Worm (Caenorhabditis elegans): Measurements from ENCODE around the gene C05D9.3.
A peak's percentile ranks its signal among the peaks of the same experiment; 100 is the strongest.

Gene C05D9.3

DNA sequence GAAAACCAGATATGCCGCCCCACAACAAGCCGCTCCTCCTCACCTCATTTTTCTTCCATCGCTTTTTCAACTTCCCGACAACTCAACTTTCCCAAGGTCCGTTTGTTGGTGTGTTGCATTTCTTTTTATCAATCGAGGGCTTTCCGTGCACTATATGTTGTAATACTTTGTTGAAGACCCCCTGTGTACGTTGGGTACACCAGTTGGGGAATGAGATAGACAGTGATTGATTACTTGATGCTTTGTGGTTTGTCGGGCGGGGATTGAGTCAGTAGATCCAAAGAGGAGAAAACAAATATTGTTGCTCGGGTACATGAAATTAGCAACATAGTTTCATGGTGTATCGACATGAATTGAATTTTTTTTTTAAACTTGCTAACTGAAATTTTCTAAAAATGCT is 2.8 kb upstream of the C05D9.3 start:
- peak; percentile 74 for TF ChIP-seq lin-39 (tag; optimal IDR thresholded peaks at IDR 0.05)
- TF ChIP-seq rnt-1 (tag; optimal IDR thresholded peaks at IDR 0.05), result peak; percentile 94
- TF ChIP-seq snu-23 (GFP tag; optimal IDR thresholded peaks at IDR 0.05), result peak; percentile 7
- no peak for TF ChIP-seq efl-1 (optimal IDR thresholded peaks at IDR 0.05)
- TF ChIP-seq efl-1 (GFP tag; optimal IDR thresholded peaks at IDR 0.05 in 1 of 2), result peak in 1 of 2 experiments; percentile 61
- peak; percentile 44 for TF ChIP-seq nhr-71 (tag; optimal IDR thresholded peaks at IDR 0.05)
- TF ChIP-seq ceh-8 (GFP tag; optimal IDR thresholded peaks at IDR 0.05), result no peak
- peak in 1 of 2 experiments; percentile 11 for TF ChIP-seq lsy-2 (tag; optimal IDR thresholded peaks at IDR 0.05)
- TF ChIP-seq Y116A8C.19 (tag; optimal IDR thresholded peaks at IDR 0.05; ENCODE audit: borderline replicate concordance), result no peak
- TF ChIP-seq lin-14 (GFP tag; optimal IDR thresholded peaks at IDR 0.05), result peak; percentile 71
- TF ChIP-seq jun-1 (tag; optimal IDR thresholded peaks at IDR 0.05), result no peak
- TF ChIP-seq aly-2 (tag; optimal IDR thresholded peaks at IDR 0.05), result no peak
- TF ChIP-seq hpl-2 (GFP tag; optimal IDR thresholded peaks at IDR 0.05), result no peak
- no peak for TF ChIP-seq swsn-7 (tag; optimal IDR thresholded peaks at IDR 0.05)
- TF ChIP-seq sup-37 (GFP tag; optimal IDR thresholded peaks at IDR 0.05), result no peak
- TF ChIP-seq ets-5 (GFP tag; IDR thresholded peaks at IDR 0.05), result no peak
- no peak for TF ChIP-seq mab-9 (GFP tag; IDR thresholded peaks at IDR 0.05)
- TF ChIP-seq unc-130 (tag; optimal IDR thresholded peaks at IDR 0.05), result peak; percentile 24
- TF ChIP-seq elt-2 (tag; optimal IDR thresholded peaks at IDR 0.05), result no peak

DNA sequence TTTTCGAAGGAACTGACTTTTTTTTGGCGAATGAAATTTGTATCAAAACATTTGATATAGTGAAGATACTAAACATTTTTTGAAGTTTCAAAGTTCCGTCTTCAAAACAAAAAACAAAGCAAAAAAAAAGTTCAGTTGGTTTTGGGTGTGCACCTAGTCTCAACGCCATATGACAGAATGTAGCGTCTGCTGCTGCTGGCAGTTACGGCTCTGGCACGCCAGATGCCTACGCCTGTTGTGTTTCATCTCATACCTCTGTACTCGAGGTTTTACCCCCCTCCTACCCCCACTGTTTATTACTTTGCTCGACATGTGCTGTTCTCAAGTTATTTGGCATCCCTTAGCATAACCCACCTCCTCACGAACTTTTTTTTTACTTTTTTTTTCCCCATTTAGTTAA is 980 bp upstream of the C05D9.3 start:
- TF ChIP-seq zag-1 (tag; optimal IDR thresholded peaks at IDR 0.05) (no peak), rnt-1 (tag; optimal IDR thresholded peaks at IDR 0.05) (peak; percentile 55), nhr-84 (tag; optimal IDR thresholded peaks at IDR 0.05) (no peak), lin-14 (GFP tag; optimal IDR thresholded peaks at IDR 0.05) (peak; percentile 51), dsc-1 (tag; optimal IDR thresholded peaks at IDR 0.05) (no peak), nhr-71 (tag; optimal IDR thresholded peaks at IDR 0.05) (peak; percentile 38)

DNA sequence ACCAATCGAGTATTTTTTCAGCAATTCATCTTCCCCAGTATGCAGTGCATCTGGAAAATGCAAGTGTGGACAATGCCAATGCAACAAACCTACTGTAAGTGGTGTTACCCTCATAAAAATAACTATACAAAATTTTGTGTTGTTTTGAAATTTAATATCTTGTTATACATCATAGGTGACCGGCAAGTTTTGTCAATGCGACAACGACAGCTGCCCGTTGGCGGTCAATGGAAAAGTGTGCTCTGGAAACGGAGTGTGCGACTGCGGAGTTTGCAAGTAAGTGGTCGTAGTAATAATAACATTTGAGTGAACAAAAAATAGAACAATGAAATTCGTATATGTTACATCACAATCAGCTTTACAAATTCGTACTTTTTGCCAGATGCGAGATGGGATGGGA is 3.5 kb downstream of the C05D9.3 start:
- TF ChIP-seq skn-1 (tag; optimal IDR thresholded peaks at IDR 0.05) (no peak), nhr-90 (tag; optimal IDR thresholded peaks at IDR 0.05; ENCODE audit: poor library complexity) (no peak), rnt-1 (tag; optimal IDR thresholded peaks at IDR 0.05) (no peak), nhr-11 (tag; optimal IDR thresholded peaks at IDR 0.05) (no peak), fkh-10 (GFP tag; optimal IDR thresholded peaks at IDR 0.05) (no peak), elt-3 (tag; optimal IDR thresholded peaks at IDR 0.05) (no peak), aha-1 (tag; optimal IDR thresholded peaks at IDR 0.05) (no peak), fkh-8 (tag; optimal IDR thresholded peaks at IDR 0.05) (no peak), swsn-7 (tag; optimal IDR thresholded peaks at IDR 0.05) (no peak), ceh-63 (GFP tag; optimal IDR thresholded peaks at IDR 0.05) (no peak), fkh-4 (tag; optimal IDR thresholded peaks at IDR 0.05; ENCODE audit: borderline replicate concordance) (no peak), mef-2 (tag; optimal IDR thresholded peaks at IDR 0.05) (no peak), lsy-2 (tag; optimal IDR thresholded peaks at IDR 0.05) (no peak), nhr-84 (tag; optimal IDR thresholded peaks at IDR 0.05) (no peak), dsc-1 (tag; optimal IDR thresholded peaks at IDR 0.05) (no peak), vab-15 (tag; optimal IDR thresholded peaks at IDR 0.05) (no peak), nhr-76 (tag; optimal IDR thresholded peaks at IDR 0.05) (no peak), nhr-12 (tag; optimal IDR thresholded peaks at IDR 0.05) (no peak), mdl-1 (tag; optimal IDR thresholded peaks at IDR 0.05) (no peak), lin-35 (GFP tag; optimal IDR thresholded peaks at IDR 0.05) (no peak)

DNA sequence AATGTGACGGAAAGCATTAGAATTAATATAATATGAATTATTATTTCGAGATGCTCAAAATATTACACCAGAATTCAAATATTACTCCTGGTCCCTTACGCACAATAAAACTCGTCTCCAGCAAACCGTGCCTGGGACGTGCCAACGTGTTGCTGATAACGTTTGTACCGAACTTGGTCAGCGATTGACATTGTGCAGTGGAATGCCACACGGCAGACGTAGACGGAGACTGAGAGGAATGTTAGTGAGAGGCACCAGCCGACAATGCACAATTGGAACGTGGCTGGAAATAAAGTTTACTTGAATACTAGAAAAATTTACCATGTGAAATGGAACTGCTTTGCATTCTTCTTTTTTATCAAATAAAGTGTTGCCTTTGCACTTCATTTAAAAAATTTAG is 5.5 kb downstream of the C05D9.3 start:
- TF ChIP-seq efl-1 (optimal IDR thresholded peaks at IDR 0.05) (no peak), efl-1 (GFP tag; optimal IDR thresholded peaks at IDR 0.05 in 1 of 2) (peak in 1 of 2 experiments; percentile 39), grh-1 (GFP tag; IDR thresholded peaks at IDR 0.05) (no peak)
